Worm (Caenorhabditis elegans) whole organism, L4/young adult: ENCODE measurements around the gene srw-44.
"Not testable (repeated sequence)": the region's sequence is repeated elsewhere in the genome, so short reads cannot be mapped to it uniquely, and the experiment has no call there.

ENCODE experiments used
- W03F9.2 ChIP-seq: fragments of 150-350 bp; optimal IDR thresholded peaks from 2 replicates; lab custom pipeline; 2014; ENCODE audit warnings: missing biosample characterization, missing genetic modification characterization
- dao-5 ChIP-seq: sonication (generic microtip); optimal IDR thresholded peaks from 2 replicates; lab custom pipeline; 2016; ENCODE audit warnings: missing genotype, missing genetic modification characterization, moderate library complexity, missing compliant biosample characterization
- him-1 ChIP-seq: sonication (generic microtip); optimal IDR thresholded peaks from 2 replicates; lab custom pipeline; 2016; ENCODE audit warnings: missing genotype, missing genetic modification reagents, missing genetic modification characterization, missing compliant biosample characterization

Gene srw-44

DNA sequence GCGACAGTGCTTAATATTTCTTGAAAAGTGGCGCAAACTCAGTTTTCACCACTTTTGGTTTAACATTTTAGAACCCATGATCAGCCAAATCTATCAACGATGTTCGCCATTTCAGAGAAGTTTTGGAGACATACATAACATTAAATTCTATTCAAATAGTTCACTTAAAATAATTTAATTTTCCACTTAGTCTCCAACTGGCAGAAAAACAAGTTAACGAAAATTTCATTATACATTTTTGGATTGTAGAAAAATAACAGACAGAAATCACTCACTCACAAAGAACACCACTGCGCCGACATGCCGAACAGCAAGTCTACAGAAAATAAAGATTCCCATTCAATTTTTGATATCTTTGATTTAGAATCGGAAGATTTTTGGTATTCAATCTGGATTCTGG lies at the start of gene srw-44:
srw-44 (plus strand) TSS at position 301 of the 400 bp plus-strand sequence.
- TF ChIP-seq him-1 (tag; lab: Kevin White, UChicago) (no peak), dao-5 (tag; lab: Kevin White, UChicago) (no peak), W03F9.2 (tag; lab: Kevin White, UChicago) (no peak)

DNA sequence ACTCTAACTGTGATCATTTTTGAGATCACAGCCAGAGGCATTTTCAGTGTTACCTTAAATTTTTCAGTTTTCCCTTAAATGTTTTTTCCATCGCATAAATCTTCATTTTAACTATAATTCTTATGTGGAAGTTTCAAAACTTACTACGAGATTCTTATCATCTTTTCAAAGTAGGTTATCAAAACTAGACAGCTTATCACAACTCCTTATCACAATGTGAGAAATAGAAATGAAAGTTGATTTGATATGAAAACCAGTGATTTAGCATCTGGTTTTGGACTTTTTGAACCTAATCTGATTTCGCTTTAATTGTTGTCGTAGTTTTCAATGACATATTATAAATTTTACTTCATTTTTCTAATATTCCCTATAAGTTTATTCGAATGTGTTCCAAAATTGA lies 44.2 kb upstream of the srw-44 start, which contains the start of gene mltn-11:
mltn-11 (plus strand) TSS at position 276 of the 400 bp plus-strand sequence.
- TF ChIP-seq him-1 (tag; lab: Kevin White, UChicago) (no peak), dao-5 (tag; lab: Kevin White, UChicago) (no peak), W03F9.2 (tag; lab: Kevin White, UChicago) (no peak)

DNA sequence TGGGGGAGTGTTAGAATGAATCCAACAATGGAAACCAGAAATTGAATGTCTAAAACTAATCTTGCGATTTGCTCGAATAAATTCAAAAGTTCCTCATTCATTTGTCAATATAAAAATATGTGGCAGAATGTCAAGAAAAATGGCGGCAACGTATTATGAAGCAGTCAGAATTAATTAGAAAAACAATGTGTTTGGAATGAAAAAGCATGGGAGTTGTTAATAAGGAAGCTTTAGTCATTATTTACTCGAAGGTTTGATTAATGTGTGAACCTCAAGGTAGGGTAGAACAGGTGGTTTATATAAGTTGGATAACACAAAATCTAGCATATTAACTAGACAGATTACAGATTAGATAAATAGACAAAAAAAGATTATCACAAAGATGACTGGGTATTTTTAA lies 41.9 kb upstream of the srw-44 start, which contains the start of gene srw-76:
srw-76 (minus strand) TSS at position 101 of the 400 bp plus-strand sequence.
- TF ChIP-seq W03F9.2 (tag; lab: Kevin White, UChicago) (no peak), him-1 (tag; lab: Kevin White, UChicago) (no peak), dao-5 (tag; lab: Kevin White, UChicago) (no peak)

DNA sequence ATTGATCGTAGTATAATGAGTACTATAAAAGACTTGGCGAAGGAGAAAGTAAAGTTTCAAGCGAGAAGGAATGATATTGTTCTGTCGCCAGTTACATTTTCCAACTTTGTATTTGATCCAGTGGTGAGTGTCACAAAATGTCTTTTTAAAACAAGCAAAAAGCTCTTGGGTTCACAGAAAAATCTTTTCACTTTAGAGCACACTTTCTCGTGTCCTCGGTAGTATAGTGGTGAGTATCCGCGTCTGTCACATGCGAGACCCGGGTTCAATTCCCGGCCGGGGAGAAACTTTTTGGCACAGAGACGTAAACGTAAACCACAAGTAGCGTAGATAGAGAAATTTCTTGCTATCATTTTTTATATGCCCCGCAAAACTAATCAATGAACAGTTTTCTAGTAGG lies 39.7 kb upstream of the srw-44 start:
- TF ChIP-seq him-1 (tag; lab: Kevin White, UChicago) (no peak), dao-5 (tag; lab: Kevin White, UChicago) (no peak), W03F9.2 (tag; lab: Kevin White, UChicago) (no peak)

DNA sequence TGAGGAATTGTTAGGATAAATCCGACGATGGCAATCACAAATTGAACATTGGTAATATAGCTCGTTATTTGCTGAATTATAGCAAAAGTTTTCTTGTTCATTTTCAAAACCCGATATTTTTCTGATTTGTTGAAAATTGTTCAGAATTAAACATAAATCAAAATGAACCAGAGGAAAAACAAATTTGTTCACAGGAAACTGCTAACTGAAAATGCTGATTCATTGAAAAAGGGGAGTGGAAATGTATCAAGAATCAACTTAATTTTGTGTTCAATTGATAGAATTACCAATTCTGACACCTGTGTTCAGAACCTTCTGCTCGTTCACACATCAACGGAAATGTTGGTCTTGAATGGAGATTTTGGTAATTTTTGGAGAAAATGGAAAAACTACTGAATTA lies 36.5 kb upstream of the srw-44 start, which contains the start of gene srw-77:
srw-77 (minus strand) TSS at position 101 of the 400 bp plus-strand sequence.
- TF ChIP-seq him-1 (tag; lab: Kevin White, UChicago) = no peak
- TF ChIP-seq W03F9.2 (tag; lab: Kevin White, UChicago) = no peak
- TF ChIP-seq dao-5 (tag; lab: Kevin White, UChicago) = no peak

DNA sequence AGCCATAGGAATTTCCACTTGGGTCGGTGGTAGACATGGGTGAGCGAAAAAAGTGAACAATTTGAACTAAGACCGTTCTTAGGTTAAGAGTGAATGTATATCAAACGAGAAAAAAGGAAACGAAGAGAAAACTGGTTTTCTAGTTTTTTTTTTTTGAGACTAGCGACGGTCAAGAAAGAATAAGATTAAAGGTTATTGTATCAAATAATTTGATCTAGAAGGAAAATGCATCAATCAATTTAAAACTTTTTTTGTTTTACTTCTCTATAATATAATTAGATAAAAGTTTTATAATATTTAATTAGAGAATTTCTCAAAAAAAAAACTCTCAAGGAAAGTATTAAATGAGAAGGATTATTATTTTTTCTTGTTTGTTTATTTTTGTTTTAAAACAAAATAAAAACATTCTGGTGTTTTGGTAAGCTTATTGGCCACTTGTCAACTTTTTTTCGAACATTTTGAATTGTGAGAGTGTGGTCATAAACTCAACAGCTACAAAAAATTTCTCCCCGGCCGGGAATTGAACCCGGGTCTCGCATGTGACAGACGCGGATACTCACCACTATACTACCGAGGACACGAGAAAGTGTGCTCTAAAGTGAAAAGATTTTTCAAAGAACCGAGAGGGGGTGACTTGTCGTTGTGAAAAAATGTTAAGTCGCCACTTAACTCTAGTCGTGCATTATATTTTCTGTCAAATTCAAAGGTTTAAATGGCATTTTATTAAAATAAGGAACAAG lies 34.7 kb upstream of the srw-44 start, which contains the start of gene W06G6.17:
W06G6.17 (minus strand) TSS at position 51 of the 740 bp plus-strand sequence.
- TF ChIP-seq him-1 (tag; lab: Kevin White, UChicago) (no peak), dao-5 (tag; lab: Kevin White, UChicago) (no peak), W03F9.2 (tag; lab: Kevin White, UChicago) (no peak)

DNA sequence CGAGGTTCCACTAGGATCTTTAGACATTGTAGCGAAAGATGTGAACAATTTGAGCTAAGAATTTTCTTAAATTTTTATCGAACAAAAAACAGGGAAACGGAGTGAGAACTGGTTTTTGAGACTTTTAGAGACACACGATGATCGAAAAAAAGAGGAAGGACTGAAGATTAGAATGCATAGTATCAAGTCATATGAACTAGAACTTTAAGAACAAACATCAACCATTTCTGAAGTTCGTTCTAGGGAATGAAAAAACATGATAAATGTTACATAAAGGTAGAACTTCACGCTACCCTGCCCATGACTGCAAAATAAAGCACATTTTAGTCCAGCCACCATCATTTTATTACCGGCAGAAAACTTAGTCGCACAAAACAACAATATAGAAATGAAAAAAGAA lies 33.7 kb upstream of the srw-44 start, which contains the start of gene W06G6.9:
W06G6.9 (minus strand) TSS at position 101 of the 400 bp plus-strand sequence.
- no peak for TF ChIP-seq him-1 (tag; lab: Kevin White, UChicago)
- TF ChIP-seq dao-5 (tag; lab: Kevin White, UChicago) = no peak
- no peak for TF ChIP-seq W03F9.2 (tag; lab: Kevin White, UChicago)

DNA sequence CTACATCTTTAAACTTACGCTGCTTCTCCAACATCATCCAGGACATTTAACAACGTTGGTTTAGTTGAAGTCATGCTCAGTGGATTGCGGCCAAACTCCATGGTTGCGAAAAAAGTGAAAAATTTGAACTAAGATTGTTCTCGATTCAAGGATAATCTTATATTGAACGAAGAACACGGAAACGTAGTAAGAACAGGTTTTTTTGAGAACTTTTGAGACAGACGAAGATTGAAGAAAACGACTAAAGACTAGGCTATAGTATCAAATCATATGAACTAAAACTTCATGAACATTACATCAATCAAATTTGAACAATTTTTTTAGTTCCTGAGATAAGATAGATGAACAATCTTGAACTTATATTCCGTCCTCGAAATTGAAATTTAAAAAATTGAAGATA lies 33.0 kb upstream of the srw-44 start, which contains the start of gene W06G6.10:
W06G6.10 (minus strand) TSS at position 101 of the 400 bp plus-strand sequence.
- TF ChIP-seq him-1 (tag; lab: Kevin White, UChicago) (no peak), dao-5 (tag; lab: Kevin White, UChicago) (no peak), W03F9.2 (tag; lab: Kevin White, UChicago) (no peak)

DNA sequence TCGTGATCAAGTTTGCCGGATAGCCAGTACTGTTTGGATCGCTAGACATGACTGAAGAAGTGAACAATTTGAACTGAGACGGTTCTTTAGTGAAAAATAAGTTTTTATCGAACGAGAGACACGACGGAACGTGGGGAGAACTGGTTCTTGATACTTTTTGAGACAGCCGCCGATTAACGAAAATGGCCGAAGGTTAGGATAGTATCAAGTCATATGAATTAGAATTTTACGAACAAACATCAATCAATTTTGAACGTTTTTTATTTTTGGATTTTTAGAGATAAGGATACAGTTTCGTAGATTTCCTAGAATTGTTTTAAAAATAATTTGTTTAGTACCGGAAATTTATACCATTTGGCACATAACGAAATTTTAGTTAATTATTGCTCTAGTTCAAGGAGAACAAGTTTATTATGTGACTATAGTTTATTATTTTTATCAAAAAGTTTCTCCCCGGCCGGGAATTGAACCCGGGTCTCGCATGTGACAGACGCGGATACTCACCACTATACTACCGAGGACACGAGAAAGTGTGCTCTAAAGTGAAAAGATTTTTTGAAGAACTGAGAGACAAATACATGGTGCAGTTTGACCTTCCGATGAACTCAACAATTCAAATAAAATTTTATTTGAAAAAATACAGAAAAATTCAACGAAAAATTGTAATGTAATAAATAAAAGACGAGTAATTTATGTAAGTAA lies 31.6 kb upstream of the srw-44 start, which contains the start of gene W06G6.20:
W06G6.20 (minus strand) TSS at position 51 of the 702 bp plus-strand sequence.
- no peak for TF ChIP-seq W03F9.2 (tag; lab: Kevin White, UChicago)
- no peak for TF ChIP-seq him-1 (tag; lab: Kevin White, UChicago)
- no peak for TF ChIP-seq dao-5 (tag; lab: Kevin White, UChicago)

DNA sequence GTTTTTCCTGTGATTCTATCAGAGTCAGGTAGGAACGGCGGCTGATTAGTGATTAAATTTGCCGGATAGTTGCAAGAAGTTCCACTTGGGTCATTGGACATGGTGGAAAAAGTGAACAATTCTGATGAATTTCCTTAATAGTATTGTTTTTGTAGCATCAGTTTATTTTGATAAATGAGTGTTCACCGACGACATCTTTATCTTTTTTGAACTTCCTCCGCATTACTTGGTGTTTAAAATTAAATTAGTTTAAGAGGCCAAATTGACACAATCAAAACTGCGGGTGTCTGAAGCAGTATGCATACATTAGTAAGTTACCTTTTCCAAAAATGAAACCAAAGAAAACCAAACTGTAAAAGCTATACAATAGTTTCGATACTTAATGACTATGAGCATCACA lies 30.9 kb upstream of the srw-44 start, which contains the start of gene W06G6.11:
W06G6.11 (minus strand) TSS at position 101 of the 400 bp plus-strand sequence.
- not testable (repeated sequence) for TF ChIP-seq him-1, dao-5, W03F9.2 (tag; lab: Kevin White, UChicago)

DNA sequence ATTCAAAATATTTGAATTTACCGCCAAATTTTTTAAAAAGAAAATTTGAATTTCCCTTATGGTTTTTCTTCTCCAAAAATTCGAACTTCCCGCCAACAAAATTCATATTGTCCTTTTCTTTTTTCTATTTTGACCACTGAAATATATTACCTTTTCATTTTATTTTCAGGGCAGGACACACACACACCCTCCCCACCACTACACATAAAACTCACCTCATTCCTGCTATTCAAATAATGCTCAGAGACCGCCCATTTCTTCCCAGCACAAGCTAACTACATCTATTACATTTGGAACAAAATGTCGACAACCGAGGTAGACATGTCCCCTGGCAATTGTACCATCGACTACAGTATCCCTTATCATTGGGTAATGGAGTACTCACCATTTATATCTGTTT lies 25.8 kb upstream of the srw-44 start, which contains the start of gene W06G6.15:
W06G6.15 (plus strand) TSS at position 301 of the 400 bp plus-strand sequence.
- not testable (repeated sequence) for TF ChIP-seq dao-5, him-1, W03F9.2 (tag; lab: Kevin White, UChicago)

DNA sequence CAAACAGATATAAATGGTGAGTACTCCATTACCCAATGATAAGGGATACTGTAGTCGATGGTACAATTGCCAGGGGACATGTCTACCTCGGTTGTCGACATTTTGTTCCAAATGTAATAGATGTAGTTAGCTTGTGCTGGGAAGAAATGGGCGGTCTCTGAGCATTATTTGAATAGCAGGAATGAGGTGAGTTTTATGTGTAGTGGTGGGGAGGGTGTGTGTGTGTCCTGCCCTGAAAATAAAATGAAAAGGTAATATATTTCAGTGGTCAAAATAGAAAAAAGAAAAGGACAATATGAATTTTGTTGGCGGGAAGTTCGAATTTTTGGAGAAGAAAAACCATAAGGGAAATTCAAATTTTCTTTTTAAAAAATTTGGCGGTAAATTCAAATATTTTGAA lies 19.3 kb upstream of the srw-44 start, which contains the start of gene Y70C5B.2:
Y70C5B.2 (minus strand) TSS at position 101 of the 400 bp plus-strand sequence.
- TF ChIP-seq him-1, W03F9.2, dao-5 (tag; lab: Kevin White, UChicago): not testable (repeated sequence)
